Worm (Caenorhabditis elegans) whole organism, mixed stage, embryonic: Measurements from ENCODE around the gene F54B11.5.
A peak's percentile ranks its signal among the peaks of the same experiment; 100 is the strongest.

Experiments used
- ces-1 ChIP-seq: fragments of 150-350 bp; optimal IDR thresholded peaks from 2 replicates; lab custom pipeline; 2014; ENCODE audit warnings: missing biosample characterization, missing genetic modification reagents, missing genetic modification characterization
- cnd-1 ChIP-seq: fragments of 200-800 bp; sonication (Bioruptor generic); optimal IDR thresholded peaks from 2 replicates; lab custom pipeline; 2018; ENCODE audit warnings: mild to moderate bottlenecking, missing genetic modification characterization, missing compliant biosample characterization

F54B11.5 gene

DNA sequence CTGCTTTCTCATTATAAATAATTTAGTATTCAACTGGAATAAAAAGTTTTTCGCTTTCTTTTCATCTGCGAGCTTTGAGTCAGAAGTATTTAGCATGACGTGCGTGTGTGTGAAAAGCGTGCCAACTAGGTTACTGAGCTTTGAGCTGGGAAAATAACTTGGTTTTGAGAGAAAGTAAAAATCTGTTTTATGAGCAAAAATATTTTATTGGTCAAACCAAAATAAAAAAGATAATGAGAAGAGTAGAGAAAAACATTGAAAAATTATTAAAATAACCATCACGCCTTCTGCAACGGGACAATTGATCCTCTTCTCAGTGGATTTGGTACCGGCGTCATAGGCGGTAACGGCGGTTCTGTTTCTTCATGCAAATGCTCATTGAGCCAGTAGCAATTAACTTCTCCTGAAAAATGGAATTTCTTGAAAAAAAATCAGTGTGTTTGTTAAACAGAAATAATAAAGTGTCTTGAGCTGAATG is 51.3 kb downstream of the F54B11.5 start:
- TF ChIP-seq ces-1, result peak; percentile 25
- TF ChIP-seq cnd-1 (tag; lab: Kevin White, UChicago), result no peak
